Worm (Caenorhabditis elegans) whole organism, L2 larva: ENCODE data around the gene B0457.2.
A peak's percentile ranks its signal among the peaks of the same experiment; 100 is the strongest.

Experiments used
- C34F6.9 ChIP-seq: fragments of 150-350 bp; optimal IDR thresholded peaks from 2 replicates; lab custom pipeline; 2014; ENCODE audit warnings: missing biosample characterization, missing genetic modification characterization
- F13H6.1 ChIP-seq: sonication (generic microtip); optimal IDR thresholded peaks from 2 replicates; lab custom pipeline; 2016; ENCODE audit warnings: missing genetic modification characterization, missing compliant biosample characterization
- Y55F3AM.14 ChIP-seq: fragments of 200-800 bp; sonication (Bioruptor generic); optimal IDR thresholded peaks from 2 replicates; lab custom pipeline; 2018; ENCODE audit warnings: mild to moderate bottlenecking, missing genetic modification characterization, missing compliant biosample characterization
- ZK546.5 ChIP-seq: sonication (generic microtip); optimal IDR thresholded peaks from 2 replicates; lab custom pipeline; 2017; ENCODE audit warnings: missing biosample characterization, missing genetic modification characterization
- alr-1 ChIP-seq: fragments of 150-350 bp; optimal IDR thresholded peaks from 2 replicates; lab custom pipeline; 2014; ENCODE audit warnings: missing biosample characterization, missing genetic modification characterization
- aly-2 ChIP-seq: fragments of 150-350 bp; optimal IDR thresholded peaks from 2 replicates; lab custom pipeline; 2014; ENCODE audit warnings: missing biosample characterization, missing genetic modification characterization
- ama-1 ChIP-seq: fragments of 150-350 bp; optimal IDR thresholded peaks from 2 replicates; lab custom pipeline; 2018; ENCODE audit warnings: inconsistent platforms
- blmp-1 ChIP-seq: sonication (generic microtip); optimal IDR thresholded peaks from 2 replicates; lab custom pipeline; 2017; ENCODE audit warnings: missing genetic modification characterization, mild to moderate bottlenecking, missing compliant biosample characterization, antibody characterized with exemption, moderate library complexity; ENCODE audit not compliant: insufficient read depth
- ceh-16 ChIP-seq: fragments of 150-350 bp; optimal IDR thresholded peaks from 2 replicates; lab custom pipeline; 2014; ENCODE audit warnings: missing biosample characterization, missing genetic modification characterization
- ceh-82 ChIP-seq: fragments of 150-350 bp; optimal IDR thresholded peaks from 2 replicates; lab custom pipeline; 2014; ENCODE audit warnings: missing biosample characterization, missing genetic modification characterization
- crh-2 ChIP-seq: sonication (generic microtip); optimal IDR thresholded peaks from 2 replicates; lab custom pipeline; 2017; ENCODE audit warnings: missing biosample characterization, missing genetic modification characterization
- dmd-4 ChIP-seq: sonication (generic microtip); optimal IDR thresholded peaks from 2 replicates; lab custom pipeline; 2017; ENCODE audit warnings: missing biosample characterization, missing genetic modification characterization
- elt-3 ChIP-seq: sonication (generic microtip); optimal IDR thresholded peaks from 2 replicates; lab custom pipeline; 2017; ENCODE audit warnings: missing biosample characterization, missing genetic modification characterization
- fos-1 ChIP-seq: fragments of 150-350 bp; optimal IDR thresholded peaks from 2 replicates; lab custom pipeline; 2014; ENCODE audit warnings: missing biosample characterization, missing genetic modification characterization
- gmeb-1 ChIP-seq: fragments of 150-350 bp; optimal IDR thresholded peaks from 2 replicates; lab custom pipeline; 2014; ENCODE audit warnings: missing biosample characterization, missing genetic modification characterization
- lin-11 ChIP-seq: fragments of 150-350 bp; sonication (generic microtip); optimal IDR thresholded peaks from 2 replicates; lab custom pipeline; 2014; ENCODE audit warnings: missing biosample characterization, missing genetic modification characterization, inconsistent platforms, mixed read lengths
- lin-13 ChIP-seq: fragments of 150-350 bp; optimal IDR thresholded peaks from 2 replicates; lab custom pipeline; 2014; ENCODE audit warnings: missing biosample characterization, missing genetic modification reagents, missing genetic modification characterization
- lin-39 ChIP-seq: fragments of 150-350 bp; optimal IDR thresholded peaks from 2 replicates; lab custom pipeline; 2014; ENCODE audit warnings: missing biosample characterization, missing genetic modification reagents, missing genetic modification characterization
- lsy-2 ChIP-seq, 2 experiments: fragments of 150-350 bp in 1 of 2; sonication (generic microtip) in 1 of 2; optimal IDR thresholded peaks; 2 replicates each; lab custom pipeline; 2014 to 2017; ENCODE audit warnings: missing biosample characterization in 2 of 2, missing genetic modification characterization in 2 of 2
- mbf-1 ChIP-seq: sonication (generic microtip); optimal IDR thresholded peaks from 2 replicates; lab custom pipeline; 2017; ENCODE audit warnings: missing biosample characterization, missing genetic modification characterization
- mdl-1 ChIP-seq, 2 experiments: fragments of 150-350 bp in 1 of 2; sonication (generic microtip) in 1 of 2; optimal IDR thresholded peaks; 2 replicates each; lab custom pipeline; 2017; ENCODE audit warnings: missing biosample characterization in 2 of 2, missing genetic modification characterization in 2 of 2
- nhr-10 ChIP-seq: sonication (generic microtip); optimal IDR thresholded peaks from 2 replicates; lab custom pipeline; 2017; ENCODE audit warnings: missing biosample characterization, missing genetic modification characterization
- nhr-11 ChIP-seq: fragments of 150-350 bp; optimal IDR thresholded peaks from 2 replicates; lab custom pipeline; 2014; ENCODE audit warnings: missing biosample characterization, missing genetic modification characterization
- nhr-12 ChIP-seq: fragments of 150-350 bp; optimal IDR thresholded peaks from 2 replicates; lab custom pipeline; 2014; ENCODE audit warnings: missing biosample characterization, missing genetic modification characterization
- nhr-129 ChIP-seq: fragments of 150-350 bp; optimal IDR thresholded peaks from 2 replicates; lab custom pipeline; 2014; ENCODE audit warnings: missing biosample characterization, missing genetic modification characterization
- nhr-21 ChIP-seq: fragments of 150-350 bp; optimal IDR thresholded peaks from 2 replicates; lab custom pipeline; 2014; ENCODE audit warnings: missing biosample characterization, missing genetic modification characterization
- nhr-23 ChIP-seq: fragments of 150-350 bp; optimal IDR thresholded peaks from 2 replicates; lab custom pipeline; 2014; ENCODE audit warnings: missing biosample characterization, missing genetic modification reagents, missing genetic modification characterization
- nhr-237 ChIP-seq: fragments of 150-350 bp; optimal IDR thresholded peaks from 2 replicates; lab custom pipeline; 2014; ENCODE audit warnings: missing biosample characterization, missing genetic modification characterization
- nhr-25 ChIP-seq: fragments of 150-350 bp; sonication (generic microtip); optimal IDR thresholded peaks from 3 replicates; lab custom pipeline; 2014; ENCODE audit warnings: missing biosample characterization, missing genetic modification characterization
- nhr-6 ChIP-seq: fragments of 150-350 bp; optimal IDR thresholded peaks from 2 replicates; lab custom pipeline; 2014; ENCODE audit warnings: missing biosample characterization, missing genetic modification characterization
- peb-1 ChIP-seq: fragments of 150-350 bp; optimal IDR thresholded peaks from 2 replicates; lab custom pipeline; 2014; ENCODE audit warnings: missing biosample characterization, missing genetic modification characterization
- sem-4 ChIP-seq: fragments of 150-350 bp; optimal IDR thresholded peaks from 2 replicates; lab custom pipeline; 2014; ENCODE audit warnings: missing biosample characterization, missing genetic modification reagents, missing genetic modification characterization
- skn-1 ChIP-seq: sonication (generic microtip); optimal IDR thresholded peaks from 2 replicates; lab custom pipeline; 2017; ENCODE audit warnings: missing biosample characterization, missing genetic modification characterization
- sma-3 ChIP-seq: sonication (generic microtip); optimal IDR thresholded peaks from 2 replicates; lab custom pipeline; 2016; ENCODE audit warnings: missing genetic modification reagents, missing genetic modification characterization, missing compliant biosample characterization
- sma-9 ChIP-seq, 2 experiments: fragments of 150-350 bp in 1 of 2; sonication (generic microtip) in 1 of 2; optimal IDR thresholded peaks; 2 replicates each; lab custom pipeline; 2014 to 2016; ENCODE audit warnings: missing genetic modification characterization in 2 of 2, mild to moderate bottlenecking in 1 of 2, missing biosample characterization in 1 of 2, missing compliant biosample characterization in 1 of 2, missing genetic modification reagents in 1 of 2, moderate library complexity in 1 of 2
- snpc-4 ChIP-seq: fragments of 150-350 bp; optimal IDR thresholded peaks from 2 replicates; lab custom pipeline; 2014; ENCODE audit warnings: missing biosample characterization, missing genetic modification characterization
- unc-39 ChIP-seq: fragments of 150-350 bp; optimal IDR thresholded peaks from 2 replicates; lab custom pipeline; 2014; ENCODE audit warnings: missing biosample characterization, missing genetic modification characterization
- unc-55 ChIP-seq: fragments of 150-350 bp; sonication (generic microtip); optimal IDR thresholded peaks from 3 replicates; lab custom pipeline; 2014; ENCODE audit warnings: missing biosample characterization, missing genetic modification reagents, missing genetic modification characterization
- unc-62 ChIP-seq: fragments of 150-350 bp; optimal IDR thresholded peaks from 2 replicates; lab custom pipeline; 2014; ENCODE audit warnings: missing biosample characterization, missing genetic modification reagents, missing genetic modification characterization
- zag-1 ChIP-seq: fragments of 150-350 bp; optimal IDR thresholded peaks from 2 replicates; lab custom pipeline; 2014; ENCODE audit warnings: missing biosample characterization, missing genetic modification characterization
- ztf-1 ChIP-seq: fragments of 200-800 bp; sonication (Bioruptor generic); conservative IDR thresholded peaks from 2 replicates; pipeline ENCODE4 v1.3.6; 2022; ENCODE audit warnings: missing genetic modification characterization, missing compliant biosample characterization
- ztf-11 ChIP-seq: sonication (generic microtip); optimal IDR thresholded peaks from 2 replicates; lab custom pipeline; 2017; ENCODE audit warnings: missing biosample characterization, missing genetic modification characterization
- ztf-4 ChIP-seq: fragments of 150-350 bp; optimal IDR thresholded peaks from 2 replicates; lab custom pipeline; 2014; ENCODE audit warnings: missing biosample characterization, missing genetic modification characterization

The B0457.2 gene

DNA sequence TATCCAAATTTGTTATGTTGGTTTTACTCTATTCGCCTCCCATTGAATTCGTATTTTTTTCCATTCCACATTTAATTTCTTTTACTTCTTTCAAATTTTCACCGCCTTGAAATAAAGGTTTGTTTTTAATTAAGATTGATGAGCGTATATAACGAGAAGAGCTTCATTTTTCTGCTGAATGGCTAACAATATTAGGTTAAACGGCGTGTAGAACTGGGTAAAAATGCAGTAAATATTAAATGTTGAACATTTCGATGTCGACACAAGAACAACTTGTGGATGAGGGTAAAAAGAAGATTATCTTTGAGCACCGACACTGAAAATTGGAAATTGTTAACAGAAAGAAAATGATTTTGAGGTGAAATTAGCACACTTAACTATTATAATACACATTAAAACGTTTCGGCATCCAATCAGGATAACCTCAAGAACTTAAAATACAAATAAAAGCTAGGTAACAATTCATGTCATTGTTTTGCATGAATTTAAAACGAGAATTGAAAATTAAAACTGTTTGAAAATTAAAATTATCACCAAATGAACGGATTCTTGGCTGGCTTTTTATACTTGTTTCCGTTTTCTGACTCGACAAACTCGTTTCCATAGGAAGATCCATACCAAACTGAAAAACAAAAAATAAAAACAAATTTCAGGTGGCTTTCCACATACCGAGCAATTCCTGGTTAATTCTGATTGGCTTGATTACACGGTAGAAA lies 12.7 kb upstream of the B0457.2 start:
- no peak for TF ChIP-seq gmeb-1 (tag; lab: Kevin White, UChicago)
- no peak for TF ChIP-seq peb-1 (tag; lab: Kevin White, UChicago)
- no peak for TF ChIP-seq ztf-1 (GFP tag; lab: Robert Waterston, UW)
- no peak for TF ChIP-seq nhr-129 (tag; lab: Kevin White, UChicago)
- no peak for TF ChIP-seq nhr-21
- TF ChIP-seq ztf-4 (tag; lab: Kevin White, UChicago), result no peak
- no peak for TF ChIP-seq F13H6.1 (tag; lab: Kevin White, UChicago)
- TF ChIP-seq nhr-6 (tag; lab: Kevin White, UChicago), result no peak
- no peak for TF ChIP-seq unc-39
- no peak for TF ChIP-seq lin-11 (tag; lab: Kevin White, UChicago)
- no peak for TF ChIP-seq aly-2
- TF ChIP-seq nhr-11, result no peak
- no peak for TF ChIP-seq nhr-23
- no peak for TF ChIP-seq ceh-16 (tag; lab: Kevin White, UChicago)
- TF ChIP-seq zag-1 (tag; lab: Kevin White, UChicago), result no peak
- no peak for TF ChIP-seq mbf-1 (tag; lab: Kevin White, UChicago)
- no peak for TF ChIP-seq snpc-4
- TF ChIP-seq fos-1 (tag; lab: Kevin White, UChicago), result no peak
- no peak for TF ChIP-seq crh-2 (tag; lab: Kevin White, UChicago)

DNA sequence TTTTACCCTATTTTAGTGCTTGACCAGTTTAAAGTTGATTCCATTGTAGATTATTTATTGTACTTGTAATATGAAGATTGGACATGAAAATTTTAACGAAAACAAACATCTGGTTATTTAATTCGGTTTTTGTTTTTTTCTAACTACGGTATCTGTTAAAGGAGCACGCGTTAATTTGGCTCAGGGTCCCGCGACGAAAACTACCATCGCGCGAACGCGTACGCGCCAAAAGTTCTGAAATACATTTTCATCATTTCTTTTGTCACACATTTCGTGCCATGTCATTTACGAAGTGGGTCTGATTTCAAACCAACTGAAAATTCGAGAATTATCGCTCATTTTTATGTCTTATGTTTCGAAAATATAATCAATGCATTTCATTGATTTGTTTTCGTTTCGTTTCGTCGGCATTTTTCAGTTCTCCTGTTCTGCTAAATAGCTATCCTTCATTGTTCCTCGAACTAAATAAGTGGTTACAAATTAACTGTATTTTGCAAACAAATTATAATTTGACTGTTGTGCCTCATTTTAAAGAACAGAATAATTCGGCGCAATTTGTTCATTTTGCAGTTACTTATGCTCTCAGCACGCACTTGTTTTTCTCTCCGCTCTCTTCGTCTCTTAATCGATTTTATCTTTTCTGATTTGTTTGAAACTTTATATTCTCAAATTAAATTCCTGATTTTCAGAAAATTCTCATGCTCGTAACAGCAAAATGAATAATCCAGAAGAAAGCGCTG lies 7.5 kb upstream of the B0457.2 start, which contains the start of gene T21B10.3:
Gene T21B10.3, plus strand, starts transcription at position 690 of the 740 bp plus-strand sequence.
- no peak for TF ChIP-seq peb-1 (tag; lab: Kevin White, UChicago)
- TF ChIP-seq nhr-25, result no peak
- TF ChIP-seq elt-3, result no peak
- peak; percentile 14 for TF ChIP-seq Y55F3AM.14 (GFP tag; lab: Kevin White, UChicago)
- TF ChIP-seq aly-2, result no peak
- TF ChIP-seq skn-1 (tag; lab: Kevin White, UChicago), result no peak
- peak; percentile 12 for TF ChIP-seq F13H6.1 (tag; lab: Kevin White, UChicago)
- no peak for TF ChIP-seq nhr-10 (tag; lab: Kevin White, UChicago)
- peak; percentile 12 for TF ChIP-seq crh-2 (tag; lab: Kevin White, UChicago)
- no peak for TF ChIP-seq nhr-12 (tag; lab: Kevin White, UChicago)
- TF ChIP-seq unc-55 (GFP tag; lab: Kevin White, UChicago), result peak; percentile 5
- TF ChIP-seq unc-39, result no peak
- TF ChIP-seq sma-3, result peak; percentile 10
- TF ChIP-seq lin-11 (tag; lab: Kevin White, UChicago), result no peak
- TF ChIP-seq gmeb-1 (tag; lab: Kevin White, UChicago), result no peak
- TF ChIP-seq ama-1 (lab: Kevin White, UChicago), result peak; percentile 42
- TF ChIP-seq mdl-1 (tag; optimal IDR thresholded peaks at IDR 0.05; lab: Kevin White, UChicago), result no peak
- no peak for TF ChIP-seq lin-39 (tag; lab: Kevin White, UChicago)
- TF ChIP-seq nhr-129 (tag; lab: Kevin White, UChicago), result no peak
- no peak for TF ChIP-seq mbf-1 (tag; lab: Kevin White, UChicago)
- TF ChIP-seq nhr-21, result peak; percentile 38
- TF ChIP-seq sma-9 (GFP tag; optimal IDR thresholded peaks at IDR 0.05; lab: Kevin White, UChicago), result peak; percentile 56
- no peak for TF ChIP-seq sma-9 (tag; optimal IDR thresholded peaks at IDR 0.05; lab: Kevin White, UChicago)
- no peak for TF ChIP-seq zag-1 (tag; lab: Kevin White, UChicago)
- no peak for TF ChIP-seq dmd-4 (tag; lab: Kevin White, UChicago)
- TF ChIP-seq nhr-23, result no peak
- no peak for TF ChIP-seq ZK546.5
- TF ChIP-seq sem-4, result no peak
- no peak for TF ChIP-seq snpc-4
- no peak for TF ChIP-seq alr-1 (tag; lab: Kevin White, UChicago)
- peak in 1 of 2 experiments; percentile 57 for TF ChIP-seq lsy-2 (tag; optimal IDR thresholded peaks at IDR 0.05; lab: Kevin White, UChicago)
- no peak for TF ChIP-seq nhr-237 (tag; lab: Kevin White, UChicago)
- TF ChIP-seq unc-62, result no peak
- TF ChIP-seq ceh-82 (tag; lab: Kevin White, UChicago), result no peak
- peak; percentile 61 for TF ChIP-seq ztf-4 (tag; lab: Kevin White, UChicago)
- no peak for TF ChIP-seq nhr-6 (tag; lab: Kevin White, UChicago)
- TF ChIP-seq ztf-1 (GFP tag; lab: Robert Waterston, UW), result no peak
- TF ChIP-seq ztf-11 (tag; lab: Kevin White, UChicago), result no peak
- no peak for TF ChIP-seq ceh-16 (tag; lab: Kevin White, UChicago)
- TF ChIP-seq blmp-1, result no peak
- TF ChIP-seq lin-13 (GFP tag; lab: Kevin White, UChicago), result peak; percentile 67
- peak; percentile 10 for TF ChIP-seq C34F6.9 (tag; lab: Kevin White, UChicago)
